Fruit fly (Drosophila melanogaster): Measurements from ENCODE around the gene Ilp4.

DNA sequence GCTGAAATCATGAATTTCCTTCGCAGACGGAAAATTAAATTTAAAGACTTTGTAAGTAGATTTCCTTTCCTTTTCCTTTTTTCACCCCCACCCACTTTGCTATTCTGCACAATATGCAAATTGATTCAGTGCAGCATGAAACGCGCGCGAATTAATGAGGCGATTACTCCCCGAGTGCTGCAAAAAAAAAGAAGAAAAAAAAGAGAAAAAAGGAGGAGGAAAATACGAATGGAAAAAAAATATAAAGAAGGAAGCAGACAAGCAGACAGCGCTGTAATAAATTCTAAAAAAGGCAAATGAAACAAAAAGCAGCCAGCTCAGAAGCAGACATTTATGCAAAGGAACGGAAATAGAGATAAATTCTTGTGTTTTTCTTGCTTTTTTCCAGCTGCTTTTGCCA, 44.7 kb upstream of the Ilp4 start:
- TF ChIP-seq OdsH (GFP tag; optimal IDR thresholded peaks at IDR 0.05), result peak; percentile 41
- no peak for TF ChIP-seq lz (GFP tag; optimal IDR thresholded peaks at IDR 0.05)
- peak; percentile 38 for TF ChIP-seq CG7368 (GFP tag; optimal IDR thresholded peaks at IDR 0.05)
- peak; percentile 91 for TF ChIP-seq CG6163 (GFP tag; IDR thresholded peaks at IDR 0.05)
- peak; percentile 83 for TF ChIP-seq CG16779 (tag; optimal IDR thresholded peaks at IDR 0.05)
- peak; percentile 46 for TF ChIP-seq CG8632 (GFP tag; optimal IDR thresholded peaks at IDR 0.05)

Measured in whole organism, prepupa.